Worm (Caenorhabditis elegans): ENCODE data around the gene best-15.

DNA sequence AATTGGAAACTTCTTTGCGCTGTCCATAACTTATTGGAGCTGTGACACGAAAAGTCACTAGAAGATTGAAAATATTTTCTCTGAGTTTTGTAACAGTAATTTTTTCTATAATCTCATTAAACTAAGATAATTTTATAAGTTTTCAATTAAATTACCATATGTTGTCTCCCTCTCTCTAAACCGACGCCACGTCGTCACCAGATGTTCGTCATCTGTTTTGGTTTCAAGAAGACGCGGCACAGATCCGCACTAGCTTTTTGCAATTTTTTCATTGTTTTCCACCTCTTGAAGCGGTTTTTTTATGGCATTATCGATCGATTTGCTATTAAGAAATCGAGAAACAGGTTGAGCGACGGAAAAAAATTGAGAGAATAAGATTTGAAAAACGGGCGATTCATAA, 28.1 kb downstream of the best-15 start:
- TF ChIP-seq madf-8 (GFP tag; conservative IDR thresholded peaks at IDR 0.05), result no peak
- no peak for TF ChIP-seq fkh-3 (tag; optimal IDR thresholded peaks at IDR 0.05)
- no peak for TF ChIP-seq attf-6 (GFP tag; IDR thresholded peaks at IDR 0.05)
- TF ChIP-seq snpc-4 (GFP tag; optimal IDR thresholded peaks at IDR 0.05), result no peak
- no peak for TF ChIP-seq snpc-4 (tag; optimal IDR thresholded peaks at IDR 0.05)
- TF ChIP-seq pha-4 (tag; optimal IDR thresholded peaks at IDR 0.05), result no peak
- no peak for TF ChIP-seq nfya-2 (GFP tag; IDR thresholded peaks at IDR 0.05)
- no peak for TF ChIP-seq hlh-26 (GFP tag; conservative IDR thresholded peaks at IDR 0.05)
- TF ChIP-seq ama-1 (optimal IDR thresholded peaks at IDR 0.05), result no peak
- no peak for TF ChIP-seq ama-1 (GFP tag; optimal IDR thresholded peaks at IDR 0.05)
- TF ChIP-seq K11D2.4 (GFP tag; IDR thresholded peaks at IDR 0.05), result no peak
- TF ChIP-seq F55B11.4 (tag; optimal IDR thresholded peaks at IDR 0.05; ENCODE audit: borderline replicate concordance, insufficient read depth), result no peak
- no peak for TF ChIP-seq ceh-100 (GFP tag; IDR thresholded peaks at IDR 0.05)
- no peak for TF ChIP-seq T07F8.4 (tag; optimal IDR thresholded peaks at IDR 0.05)
